Fruit fly (Drosophila melanogaster): ENCODE data around the gene Rbsn-5.

DNA sequence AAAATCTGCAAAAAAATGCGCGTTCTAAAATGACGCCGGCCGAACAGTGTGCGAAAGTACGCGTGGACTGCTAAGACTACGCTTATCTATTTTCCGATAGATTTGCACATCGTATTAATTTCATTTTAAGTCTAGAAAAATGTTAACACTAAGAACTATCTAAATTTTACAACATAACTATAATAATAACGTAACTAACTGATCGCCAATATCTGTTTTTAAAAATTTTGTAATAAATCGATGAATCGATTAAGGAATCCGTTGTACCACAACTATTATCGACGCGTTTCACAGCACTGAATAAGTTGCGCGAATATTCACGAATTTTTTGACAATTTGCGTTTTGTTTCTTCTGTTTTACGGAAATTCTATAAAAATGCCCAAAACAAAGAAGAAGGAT lies 51.4 kb downstream of the Rbsn-5 start, which contains the start of gene Ssb-c31a:
- TF ChIP-seq psq (optimal IDR thresholded peaks at IDR 0.05) (no peak), insv (optimal IDR thresholded peaks at IDR 0.05) (no peak)

Data from Kc167 (cell line).